Worm (Caenorhabditis elegans) whole organism, young adult: Measurements from ENCODE around the gene F54F7.6.

Experiments used
- atf-7 ChIP-seq: sonication (generic microtip); optimal IDR thresholded peaks from 2 replicates; lab custom pipeline; 2017; ENCODE audit warnings: mild to moderate bottlenecking, missing genetic modification characterization, missing compliant biosample characterization
- ceh-79 ChIP-seq: sonication (generic microtip); optimal IDR thresholded peaks from 2 replicates; lab custom pipeline; 2017; ENCODE audit warnings: mild to moderate bottlenecking, missing genetic modification characterization, missing compliant biosample characterization
- die-1 ChIP-seq: sonication (generic microtip); optimal IDR thresholded peaks from 2 replicates; lab custom pipeline; 2016; ENCODE audit warnings: missing genotype, mild to moderate bottlenecking, missing genetic modification characterization, missing compliant biosample characterization
- ekl-4 ChIP-seq: fragments of 200-800 bp; sonication (Bioruptor generic); IDR thresholded peaks from 2 replicates; pipeline ENCODE4 v1.3.6; 2022; ENCODE audit warnings: missing genetic modification reagents, missing genetic modification characterization, missing compliant biosample characterization
- gei-17 ChIP-seq: fragments of 200-800 bp; sonication (Bioruptor generic); optimal IDR thresholded peaks from 2 replicates; lab custom pipeline; 2018; ENCODE audit warnings: mild to moderate bottlenecking, missing genetic modification characterization, missing compliant biosample characterization
- lin-35 ChIP-seq, 3 experiments: fragments of 150-350 bp in 2 of 3; sonication (generic microtip) in 1 of 3; optimal IDR thresholded peaks; 2 replicates each; lab custom pipeline; 2014 to 2018; ENCODE audit warnings: missing biosample characterization in 3 of 3, missing genetic modification characterization in 3 of 3, missing genetic modification reagents in 3 of 3
- madf-3 ChIP-seq: fragments of 200-800 bp; sonication (Bioruptor generic); IDR thresholded peaks from 2 replicates; pipeline ENCODE4 v1.3.6; 2022; ENCODE audit warnings: missing genetic modification reagents, missing genetic modification characterization, missing compliant biosample characterization
- pha-4 ChIP-seq: fragments of 150-350 bp; sonication (generic microtip); optimal IDR thresholded peaks from 2 replicates; lab custom pipeline; 2014; ENCODE audit warnings: missing biosample characterization, missing genetic modification reagents, missing genetic modification characterization
- snpc-4 ChIP-seq, 5 experiments: fragments of 150-350 bp in 1 of 5; sonication (generic microtip) in 4 of 5; optimal IDR thresholded peaks; 2 replicates each; lab custom pipeline; 2014 to 2018; ENCODE audit warnings: missing genetic modification characterization in 5 of 5, missing biosample characterization in 3 of 5, antibody characterized with exemption in 2 of 5, mild to moderate bottlenecking in 2 of 5, missing compliant biosample characterization in 2 of 5, missing genotype in 2 of 5, moderate library complexity in 2 of 5, missing genetic modification reagents in 1 of 5
- ztf-6 ChIP-seq: fragments of 200-800 bp; sonication (Bioruptor generic); IDR thresholded peaks from 2 replicates; pipeline ENCODE4 v1.3.6; 2022; ENCODE audit warnings: missing genetic modification reagents, missing genetic modification characterization, missing compliant biosample characterization

ce11 chrX:11869260-11869659 is 4.1 kb downstream of the F54F7.6 start, which contains the start of gene dot-1.2:
- TF ChIP-seq die-1 (tag; lab: Kevin White, UChicago): no peak
- no peak for TF ChIP-seq gei-17
- TF ChIP-seq madf-3 (GFP tag; lab: Robert Waterston, UW): no peak
- no peak for TF ChIP-seq ceh-79 (tag; lab: Kevin White, UChicago)
- TF ChIP-seq ekl-4: no peak
- no peak for TF ChIP-seq pha-4
- TF ChIP-seq snpc-4 (GFP tag; optimal IDR thresholded peaks at IDR 0.05; lab: Kevin White, UChicago): no peak
- TF ChIP-seq snpc-4 (tag; optimal IDR thresholded peaks at IDR 0.05; lab: Kevin White, UChicago): no peak
- TF ChIP-seq lin-35 (GFP tag; optimal IDR thresholded peaks at IDR 0.05; lab: Kevin White, UChicago): no peak
- no peak for TF ChIP-seq ztf-6
- no peak for TF ChIP-seq atf-7 (tag; lab: Kevin White, UChicago)
